Worm (Caenorhabditis elegans) whole organism, L1 larva: ENCODE results near the gene F44D12.10.

Source experiments
- nhr-11 ChIP-seq: fragments of 150-350 bp; optimal IDR thresholded peaks from 2 replicates; lab custom pipeline; 2014; ENCODE audit warnings: missing biosample characterization, missing genetic modification characterization
- nhr-237 ChIP-seq: fragments of 150-350 bp; optimal IDR thresholded peaks from 2 replicates; lab custom pipeline; 2014; ENCODE audit warnings: missing biosample characterization, missing genetic modification characterization
- sox-4 ChIP-seq: sonication (generic microtip); optimal IDR thresholded peaks from 2 replicates; lab custom pipeline; 2016; ENCODE audit warnings: missing genetic modification characterization, missing compliant biosample characterization
- unc-130 ChIP-seq: fragments of 150-350 bp; optimal IDR thresholded peaks from 2 replicates; lab custom pipeline; 2017; ENCODE audit warnings: missing biosample characterization, missing genetic modification characterization, inconsistent platforms
- unc-62 ChIP-seq: fragments of 150-350 bp; optimal IDR thresholded peaks from 2 replicates; lab custom pipeline; 2014; ENCODE audit warnings: missing biosample characterization, missing genetic modification reagents, missing genetic modification characterization
- zag-1 ChIP-seq: fragments of 150-350 bp; optimal IDR thresholded peaks from 2 replicates; lab custom pipeline; 2014; ENCODE audit warnings: missing biosample characterization, missing genetic modification characterization

DNA sequence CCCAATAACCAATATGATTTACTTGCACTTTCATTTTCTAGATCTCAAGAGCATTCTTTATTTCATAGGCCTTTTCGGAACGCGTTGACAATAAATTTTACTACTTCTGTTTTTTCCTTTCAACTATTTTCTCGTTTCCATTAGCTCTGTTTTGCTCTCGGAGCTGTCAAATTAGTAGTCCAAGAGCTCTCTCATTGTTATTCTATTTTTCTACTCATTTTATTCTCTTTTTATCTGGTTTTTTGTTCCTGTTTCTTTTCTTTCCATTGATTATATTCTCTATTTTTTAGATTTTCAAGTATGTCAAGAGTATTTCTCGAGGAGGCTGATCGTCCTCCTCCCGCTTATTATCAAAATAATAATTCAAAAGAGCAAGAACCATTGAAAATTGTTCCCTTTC, 10.2 kb upstream of the F44D12.10 start, which contains the start of gene T04B2.3:
- TF ChIP-seq nhr-237 (tag; lab: Kevin White, UChicago) (no peak), sox-4 (tag; lab: Kevin White, UChicago) (no peak), nhr-11 (no peak), unc-62 (no peak), unc-130 (no peak), zag-1 (tag; lab: Kevin White, UChicago) (no peak)
